Worm (Caenorhabditis elegans) whole organism, L4 larva: ENCODE measurements around the gene dpy-9.

ENCODE experiments used
- F26F4.8 ChIP-seq: fragments of 200-800 bp; sonication (Bioruptor generic); conservative IDR thresholded peaks from 2 replicates; pipeline ENCODE4 v1.3.6; 2022; ENCODE audit warnings: missing genetic modification characterization, missing compliant biosample characterization
- F49E8.2 ChIP-seq: sonication (generic microtip); optimal IDR thresholded peaks from 2 replicates; lab custom pipeline; 2016; ENCODE audit warnings: missing compliant biosample characterization, mild to moderate bottlenecking, missing genetic modification characterization, borderline replicate concordance
- R02D3.7 ChIP-seq: fragments of 150-350 bp; sonication (generic microtip); optimal IDR thresholded peaks from 3 replicates; lab custom pipeline; 2014; ENCODE audit warnings: missing biosample characterization, missing genetic modification characterization
- T20F7.1 ChIP-seq: fragments of 200-800 bp; sonication (Bioruptor generic); optimal IDR thresholded peaks from 2 replicates; lab custom pipeline; 2018; ENCODE audit warnings: mild to moderate bottlenecking, missing genetic modification characterization, missing compliant biosample characterization
- Y48G9A.11 ChIP-seq: fragments of 200-800 bp; sonication (Bioruptor generic); IDR thresholded peaks from 2 replicates; pipeline ENCODE4 v1.3.6; 2022; ENCODE audit warnings: missing genetic modification reagents, missing genetic modification characterization, missing compliant biosample characterization
- Y5F2A.4 ChIP-seq: fragments of 200-800 bp; sonication (Bioruptor generic); optimal IDR thresholded peaks from 2 replicates; lab custom pipeline; 2018; ENCODE audit warnings: mild to moderate bottlenecking, missing genetic modification characterization, missing compliant biosample characterization
- Y75B8A.6 ChIP-seq: fragments of 200-800 bp; sonication (Bioruptor generic); IDR thresholded peaks from 2 replicates; pipeline ENCODE4 v1.3.6; 2022; ENCODE audit warnings: missing genetic modification reagents, missing genetic modification characterization, missing compliant biosample characterization
- ZK546.5 ChIP-seq, 2 experiments: sonication (generic microtip); optimal IDR thresholded peaks; 2 replicates each; lab custom pipeline; 2017; ENCODE audit warnings: missing biosample characterization in 2 of 2, missing genetic modification characterization in 2 of 2
- aha-1 ChIP-seq: fragments of 150-350 bp; peaks from one replicate; lab custom pipeline; 2014; ENCODE audit warnings: missing biosample characterization, missing genetic modification characterization
- aly-2 ChIP-seq: sonication (generic microtip); optimal IDR thresholded peaks from 2 replicates; lab custom pipeline; 2018; ENCODE audit warnings: missing biosample characterization, missing genetic modification characterization
- ama-1 ChIP-seq: fragments of 150-350 bp; optimal IDR thresholded peaks from 2 replicates; lab custom pipeline; 2014; ENCODE audit warnings: inconsistent platforms, mixed read lengths
- arid-1 ChIP-seq: fragments of 200-800 bp; sonication (Bioruptor generic); conservative IDR thresholded peaks from 2 replicates; pipeline ENCODE4 v1.3.6; 2022; ENCODE audit warnings: missing genetic modification reagents, missing genetic modification characterization, missing compliant biosample characterization
- attf-4 ChIP-seq: sonication (generic microtip); optimal IDR thresholded peaks from 3 replicates; lab custom pipeline; 2017; ENCODE audit warnings: missing biosample characterization, missing genetic modification characterization
- ceh-28 ChIP-seq: fragments of 150-350 bp; optimal IDR thresholded peaks from 2 replicates; lab custom pipeline; 2014; ENCODE audit warnings: missing biosample characterization, missing genetic modification reagents, missing genetic modification characterization
- ceh-82 ChIP-seq: sonication (generic microtip); optimal IDR thresholded peaks from 2 replicates; lab custom pipeline; 2017; ENCODE audit warnings: missing biosample characterization, missing genetic modification characterization
- ctbp-1 ChIP-seq: fragments of 200-800 bp; sonication (Bioruptor generic); IDR thresholded peaks from 2 replicates; pipeline ENCODE4 v1.3.6; 2022; ENCODE audit warnings: missing genetic modification reagents, missing genetic modification characterization, missing compliant biosample characterization
- daf-12 ChIP-seq: fragments of 150-350 bp; optimal IDR thresholded peaks from 2 replicates; lab custom pipeline; 2014; ENCODE audit warnings: missing biosample characterization, missing genetic modification reagents, missing genetic modification characterization
- daf-19 ChIP-seq: fragments of 200-800 bp; sonication (Bioruptor generic); conservative IDR thresholded peaks from 2 replicates; pipeline ENCODE4 v1.3.6; 2022; ENCODE audit warnings: missing genetic modification characterization, missing compliant biosample characterization
- dmd-6 ChIP-seq: fragments of 200-800 bp; sonication (Bioruptor generic); IDR thresholded peaks from 2 replicates; pipeline ENCODE4 v1.3.6; 2022; ENCODE audit warnings: missing genetic modification reagents, missing genetic modification characterization, missing compliant biosample characterization
- dmd-9 ChIP-seq: fragments of 200-800 bp; sonication (Bioruptor generic); IDR thresholded peaks from 2 replicates; pipeline ENCODE4 v1.3.6; 2022; ENCODE audit warnings: missing genetic modification reagents, missing genetic modification characterization, missing compliant biosample characterization
- dpl-1 ChIP-seq: fragments of 150-350 bp; optimal IDR thresholded peaks from 2 replicates; lab custom pipeline; 2014; ENCODE audit warnings: missing biosample characterization, missing genetic modification reagents, missing genetic modification characterization
- egl-27 ChIP-seq: sonication (generic microtip); optimal IDR thresholded peaks from 3 replicates; lab custom pipeline; 2017; ENCODE audit warnings: missing biosample characterization, missing genetic modification reagents, missing genetic modification characterization
- fkh-10 ChIP-seq: fragments of 150-350 bp; optimal IDR thresholded peaks from 2 replicates; lab custom pipeline; 2014; ENCODE audit warnings: missing biosample characterization, missing genetic modification reagents, missing genetic modification characterization
- fos-1 ChIP-seq: fragments of 150-350 bp; optimal IDR thresholded peaks from 2 replicates; lab custom pipeline; 2014; ENCODE audit warnings: missing biosample characterization, missing genetic modification characterization
- gei-8 ChIP-seq: fragments of 200-800 bp; sonication (Bioruptor generic); optimal IDR thresholded peaks from 2 replicates; lab custom pipeline; 2018; ENCODE audit warnings: mild to moderate bottlenecking, missing genetic modification characterization, missing compliant biosample characterization
- hif-1 ChIP-seq, 2 experiments: sonication (generic microtip); optimal IDR thresholded peaks; 2 replicates each; lab custom pipeline; 2016 to 2017; ENCODE audit warnings: missing compliant biosample characterization in 2 of 2, missing genetic modification characterization in 2 of 2, missing genetic modification reagents in 2 of 2, missing genotype in 2 of 2, mild to moderate bottlenecking in 1 of 2
- jun-1 ChIP-seq: fragments of 150-350 bp; optimal IDR thresholded peaks from 2 replicates; lab custom pipeline; 2014; ENCODE audit warnings: missing biosample characterization, missing genetic modification reagents, missing genetic modification characterization
- lin-1 ChIP-seq: fragments of 200-800 bp; sonication (Bioruptor generic); IDR thresholded peaks from 2 replicates; pipeline ENCODE4 v1.3.6; 2022; ENCODE audit warnings: missing genetic modification reagents, missing genetic modification characterization, missing compliant biosample characterization
- lin-15B ChIP-seq: fragments of 150-350 bp; sonication (generic microtip); optimal IDR thresholded peaks from 3 replicates; lab custom pipeline; 2014; ENCODE audit warnings: missing biosample characterization, missing genetic modification characterization
- lin-38 ChIP-seq: fragments of 200-800 bp; sonication (Bioruptor generic); IDR thresholded peaks from 2 replicates; pipeline ENCODE4 v1.3.6; 2022; ENCODE audit warnings: missing genetic modification reagents, missing genetic modification characterization, missing compliant biosample characterization
- lin-39 ChIP-seq: fragments of 150-350 bp; optimal IDR thresholded peaks from 2 replicates; lab custom pipeline; 2014; ENCODE audit warnings: missing biosample characterization, missing genetic modification reagents, missing genetic modification characterization
- lsy-2 ChIP-seq, 2 experiments: fragments of 150-350 bp in 1 of 2; sonication (generic microtip) in 1 of 2; optimal IDR thresholded peaks; 2 replicates each; lab custom pipeline; 2014 to 2017; ENCODE audit warnings: missing biosample characterization in 2 of 2, missing genetic modification characterization in 2 of 2
- mdl-1 ChIP-seq, 2 experiments: fragments of 150-350 bp in 1 of 2; sonication (generic microtip) in 1 of 2; optimal IDR thresholded peaks; 2 replicates each; lab custom pipeline; 2014 to 2017; ENCODE audit warnings: missing biosample characterization in 2 of 2, missing genetic modification characterization in 2 of 2
- mes-2 ChIP-seq: sonication (generic microtip); optimal IDR thresholded peaks from 2 replicates; lab custom pipeline; 2016; ENCODE audit warnings: missing genotype, mild to moderate bottlenecking, missing genetic modification characterization, missing compliant biosample characterization; ENCODE audit not compliant: poor library complexity, severe bottlenecking
- mxl-2 ChIP-seq: fragments of 200-800 bp; sonication (Bioruptor generic); conservative IDR thresholded peaks from 2 replicates; pipeline ENCODE4 v1.3.6; 2022; ENCODE audit warnings: missing genetic modification reagents, missing genetic modification characterization, missing compliant biosample characterization
- nhr-102 ChIP-seq: sonication (generic microtip); optimal IDR thresholded peaks from 2 replicates; lab custom pipeline; 2016; ENCODE audit warnings: mild to moderate bottlenecking, missing genetic modification characterization, moderate library complexity, missing compliant biosample characterization
- nhr-11 ChIP-seq: fragments of 150-350 bp; optimal IDR thresholded peaks from 2 replicates; lab custom pipeline; 2014; ENCODE audit warnings: missing biosample characterization, missing genetic modification characterization
- nhr-25 ChIP-seq: sonication (generic microtip); optimal IDR thresholded peaks from 2 replicates; lab custom pipeline; 2017; ENCODE audit warnings: missing genetic modification characterization, mild to moderate bottlenecking, missing compliant biosample characterization, antibody characterized with exemption, moderate library complexity, borderline replicate concordance; ENCODE audit not compliant: insufficient read depth
- nhr-28 ChIP-seq: fragments of 150-350 bp; optimal IDR thresholded peaks from 2 replicates; lab custom pipeline; 2014; ENCODE audit warnings: missing biosample characterization, missing genetic modification characterization
- nhr-48 ChIP-seq: sonication (generic microtip); optimal IDR thresholded peaks from 2 replicates; lab custom pipeline; 2016; ENCODE audit warnings: mild to moderate bottlenecking, missing genetic modification characterization, missing compliant biosample characterization
- nhr-6 ChIP-seq: fragments of 150-350 bp; optimal IDR thresholded peaks from 2 replicates; lab custom pipeline; 2014; ENCODE audit warnings: missing biosample characterization, missing genetic modification characterization
- nhr-77 ChIP-seq: fragments of 150-350 bp; optimal IDR thresholded peaks from 2 replicates; lab custom pipeline; 2014; ENCODE audit warnings: missing biosample characterization, missing genetic modification characterization
- set-16 ChIP-seq: fragments of 200-800 bp; sonication (Bioruptor generic); IDR thresholded peaks from 2 replicates; pipeline ENCODE4 v1.3.6; 2022; ENCODE audit warnings: missing genetic modification reagents, missing genetic modification characterization, missing compliant biosample characterization
- skn-1 ChIP-seq: fragments of 150-350 bp; optimal IDR thresholded peaks from 2 replicates; lab custom pipeline; 2014; ENCODE audit warnings: missing biosample characterization, missing genetic modification characterization
- snpc-1.2 ChIP-seq: fragments of 200-800 bp; sonication (Bioruptor generic); IDR thresholded peaks from 2 replicates; pipeline ENCODE4 v1.3.6; 2022; ENCODE audit warnings: missing genetic modification reagents, missing genetic modification characterization, missing compliant biosample characterization
- spr-3 ChIP-seq: fragments of 200-800 bp; sonication (Bioruptor generic); optimal IDR thresholded peaks from 2 replicates; lab custom pipeline; 2018; ENCODE audit warnings: mild to moderate bottlenecking, missing genetic modification characterization, missing compliant biosample characterization
- unc-62 ChIP-seq, 3 experiments: fragments of 150-350 bp in 1 of 3; sonication (generic microtip); optimal IDR thresholded peaks in 2 of 3; peaks in 1 of 3; 1 replicate in 1 of 3; 2 replicates in 2 of 3; lab custom pipeline; 2014 to 2017; ENCODE audit warnings: missing biosample characterization in 3 of 3, missing genetic modification characterization in 3 of 3, missing genetic modification reagents in 3 of 3, missing genotype in 1 of 3
- vab-7 ChIP-seq: fragments of 200-800 bp; sonication (Bioruptor generic); IDR thresholded peaks from 2 replicates; pipeline ENCODE4 v1.3.6; 2022; ENCODE audit warnings: missing genetic modification reagents, missing genetic modification characterization, missing compliant biosample characterization
- zfp-2 ChIP-seq: sonication (generic microtip); optimal IDR thresholded peaks from 2 replicates; lab custom pipeline; 2016; ENCODE audit warnings: mild to moderate bottlenecking, missing genetic modification characterization, missing compliant biosample characterization
- ztf-11 ChIP-seq: fragments of 150-350 bp; optimal IDR thresholded peaks from 2 replicates; lab custom pipeline; 2014; ENCODE audit warnings: missing biosample characterization, missing genetic modification characterization
- ztf-7 ChIP-seq: fragments of 150-350 bp; optimal IDR thresholded peaks from 2 replicates; lab custom pipeline; 2014; ENCODE audit warnings: missing biosample characterization, missing genetic modification characterization

The dpy-9 gene

ce11 chrIV:291851-292367 lies 32.9 kb upstream of the dpy-9 start (continued):
- TF ChIP-seq dmd-9 (GFP tag; lab: Robert Waterston, UW) (no peak), aly-2 (tag; lab: Kevin White, UChicago) (no peak), dpl-1 (GFP tag; lab: Kevin White, UChicago) (no peak), skn-1 (tag; lab: Kevin White, UChicago) (no peak), arid-1 (GFP tag; lab: Robert Waterston, UW) (no peak), mes-2 (tag; lab: Kevin White, UChicago) (peak; percentile 36), hif-1 (tag; optimal IDR thresholded peaks at IDR 0.05; lab: Kevin White, UChicago) (peak in 1 of 2 experiments; percentile 28), Y5F2A.4 (no peak), vab-7 (no peak), lin-1 (GFP tag; lab: Robert Waterston, UW) (peak; percentile 23; the same call in 1 of the 2 replicates), ama-1 (lab: Kevin White, UChicago) (no peak), ztf-11 (no peak), lsy-2 (tag; optimal IDR thresholded peaks at IDR 0.05; lab: Kevin White, UChicago) (peak in 1 of 2 experiments; percentile 13), T20F7.1 (peak; percentile 48), lin-38 (GFP tag; lab: Robert Waterston, UW) (0 out of 2 replicates have a peak, but pooled peaks have one; percentile 30), nhr-28 (tag; lab: Kevin White, UChicago) (peak; percentile 96), aha-1 (tag; lab: Kevin White, UChicago) (peak; percentile 56), F49E8.2 (tag; lab: Kevin White, UChicago) (no peak), mxl-2 (GFP tag; lab: Robert Waterston, UW) (no peak), zfp-2 (tag; lab: Kevin White, UChicago) (no peak), egl-27 (tag; lab: Kevin White, UChicago) (no peak), nhr-48 (peak; percentile 71), nhr-25 (no peak), daf-19 (GFP tag; lab: Robert Waterston, UW) (no peak), ctbp-1 (GFP tag; lab: Robert Waterston, UW) (no peak), dmd-6 (GFP tag; lab: Robert Waterston, UW) (peak; percentile 74), nhr-11 (tag; lab: Kevin White, UChicago) (no peak), Y48G9A.11 (no peak), nhr-77 (tag; lab: Kevin White, UChicago) (peak; percentile 33), ZK546.5 (tag; optimal IDR thresholded peaks at IDR 0.05; lab: Kevin White, UChicago) (no peak), jun-1 (tag; lab: Kevin White, UChicago) (peak; percentile 36), mdl-1 (tag; optimal IDR thresholded peaks at IDR 0.05; lab: Kevin White, UChicago) (peak in 1 of 2 experiments; percentile 71), R02D3.7 (tag; lab: Kevin White, UChicago) (no peak), F26F4.8 (no peak), ztf-7 (peak; percentile 52), unc-62 (GFP tag; optimal IDR thresholded peaks at IDR 0.05 in 1 of 2; lab: Kevin White, UChicago) (peak; percentile 7 to 46), unc-62 (tag; optimal IDR thresholded peaks at IDR 0.05; lab: Kevin White, UChicago) (no peak), set-16 (no peak), nhr-102 (peak; percentile 83), spr-3 (GFP tag; lab: Kevin White, UChicago) (no peak), ceh-28 (tag; lab: Kevin White, UChicago) (no peak), snpc-1.2 (GFP tag; lab: Robert Waterston, UW) (no peak), fos-1 (tag; lab: Kevin White, UChicago) (peak; percentile 83), ceh-82 (tag; lab: Kevin White, UChicago) (no peak), daf-12 (no peak), Y75B8A.6 (GFP tag; lab: Robert Waterston, UW) (no peak), fkh-10 (GFP tag; lab: Kevin White, UChicago) (no peak), gei-8 (peak; percentile 50), lin-15B (tag; lab: Kevin White, UChicago) (no peak), lin-39 (tag; lab: Kevin White, UChicago) (no peak), attf-4 (tag; lab: Kevin White, UChicago) (no peak), nhr-6 (tag; lab: Kevin White, UChicago) (peak; percentile 34)
